Worm (Caenorhabditis elegans) whole organism, early embryonic: ENCODE data around the gene taf-7.1.

ENCODE experiments used
- ama-1 ChIP-seq: fragments of 150-350 bp; optimal IDR thresholded peaks from 2 replicates; lab custom pipeline; 2014
- flt-1 ChIP-seq: fragments of 200-800 bp; sonication (Bioruptor generic); IDR thresholded peaks from 2 replicates; pipeline ENCODE4 v1.3.6; 2022; ENCODE audit warnings: missing genetic modification characterization, missing compliant biosample characterization
- sea-1 ChIP-seq: fragments of 200-800 bp; sonication (Bioruptor generic); conservative IDR thresholded peaks from 2 replicates; pipeline ENCODE4 v1.3.6; 2022; ENCODE audit warnings: missing genetic modification characterization, missing compliant biosample characterization
- tbx-11 ChIP-seq: fragments of 200-800 bp; sonication (Bioruptor generic); IDR thresholded peaks from 2 replicates; pipeline ENCODE4 v1.3.6; 2022; ENCODE audit warnings: missing genetic modification characterization, missing compliant biosample characterization
- tbx-37 ChIP-seq: fragments of 200-800 bp; sonication (Bioruptor generic); conservative IDR thresholded peaks from 2 replicates; pipeline ENCODE4 v1.3.6; 2022; ENCODE audit warnings: missing genetic modification reagents, missing genetic modification characterization, missing compliant biosample characterization
- tra-4 ChIP-seq: sonication (generic microtip); optimal IDR thresholded peaks from 2 replicates; lab custom pipeline; 2017; ENCODE audit warnings: missing genetic modification characterization, missing compliant biosample characterization

ce11 chrX:11854903-11855302 is 17.6 kb upstream of the taf-7.1 start, which contains the start of gene F54F7.8:
- TF ChIP-seq ama-1 (lab: Kevin White, UChicago) (no peak), sea-1 (GFP tag; lab: Robert Waterston, UW) (no peak), tra-4 (no peak), tbx-37 (no peak), tbx-11 (GFP tag; lab: Robert Waterston, UW) (no peak), flt-1 (GFP tag; lab: Robert Waterston, UW) (no peak)
